Fruit fly (Drosophila melanogaster) whole organism, prepupa: ENCODE measurements around the gene ben.

Experiments
- Blimp-1 ChIP-seq: fragments of 200-800 bp; sonication (Bioruptor generic); optimal IDR thresholded peaks from 3 replicates; lab custom pipeline; 2017; ENCODE audit warnings: missing biosample characterization, missing genetic modification characterization, mild to moderate bottlenecking, moderate library complexity, missing genetic modification reagents
- CG11294 ChIP-seq: fragments of 200-800 bp; sonication (Bioruptor generic); IDR thresholded peaks from 2 replicates; pipeline ENCODE4 v1.3.6; 2022; ENCODE audit warnings: missing biosample characterization, missing genetic modification characterization
- CG11762 ChIP-seq: fragments of 200-800 bp; sonication (Bioruptor generic); optimal IDR thresholded peaks from 3 replicates; lab custom pipeline; 2016; ENCODE audit warnings: missing biosample characterization, missing genetic modification characterization; ENCODE audit not compliant: insufficient read depth
- CG11902 ChIP-seq: fragments of 200-800 bp; sonication (Bioruptor generic); optimal IDR thresholded peaks from 3 replicates; lab custom pipeline; 2016; ENCODE audit warnings: missing biosample characterization, missing genetic modification characterization
- CG15336 ChIP-seq: fragments of 200-800 bp; sonication (Bioruptor generic); IDR thresholded peaks from 2 replicates; pipeline ENCODE4 v1.3.6; 2022; ENCODE audit warnings: missing biosample characterization, missing genetic modification characterization
- CG1621 ChIP-seq: fragments of 200-800 bp; sonication (Bioruptor generic); optimal IDR thresholded peaks from 3 replicates; lab custom pipeline; 2018; ENCODE audit warnings: missing biosample characterization, mild to moderate bottlenecking, missing genetic modification characterization
- CG16779 ChIP-seq: fragments of 200-800 bp; sonication (Bioruptor generic); optimal IDR thresholded peaks from 3 replicates; lab custom pipeline; 2017; ENCODE audit warnings: missing biosample characterization, mild to moderate bottlenecking, missing genetic modification characterization
- CG3919 ChIP-seq: fragments of 200-800 bp; sonication (Bioruptor generic); optimal IDR thresholded peaks from 3 replicates; lab custom pipeline; 2016; ENCODE audit warnings: missing biosample characterization, missing genetic modification characterization
- CG6163 ChIP-seq: fragments of 200-800 bp; sonication (Bioruptor generic); IDR thresholded peaks from 3 replicates; pipeline ENCODE4 v1.3.6; 2022; ENCODE audit warnings: missing biosample characterization, missing genetic modification characterization
- CG6276 ChIP-seq: fragments of 200-800 bp; sonication (Bioruptor generic); optimal IDR thresholded peaks from 2 replicates; lab custom pipeline; 2017; ENCODE audit warnings: missing biosample characterization, mild to moderate bottlenecking, missing genetic modification characterization
- CG6808 ChIP-seq: fragments of 200-800 bp; sonication (Bioruptor generic); optimal IDR thresholded peaks from 3 replicates; lab custom pipeline; 2017; ENCODE audit warnings: missing biosample characterization, missing genetic modification characterization, mild to moderate bottlenecking, moderate library complexity, missing genetic modification reagents
- CG6854 ChIP-seq: fragments of 200-800 bp; sonication (Bioruptor generic); optimal IDR thresholded peaks from 2 replicates; lab custom pipeline; 2017; ENCODE audit warnings: missing biosample characterization, mild to moderate bottlenecking, missing genetic modification characterization
- CG7368 ChIP-seq: fragments of 200-800 bp; sonication (Bioruptor generic); optimal IDR thresholded peaks from 3 replicates; lab custom pipeline; 2016; ENCODE audit warnings: missing biosample characterization, missing genetic modification characterization
- CG8119 ChIP-seq: fragments of 200-800 bp; sonication (Bioruptor generic); IDR thresholded peaks from 3 replicates; pipeline ENCODE4 v1.3.6; 2022; ENCODE audit warnings: missing biosample characterization, missing genetic modification characterization
- CG8319 ChIP-seq: fragments of 200-800 bp; sonication (Bioruptor generic); optimal IDR thresholded peaks from 3 replicates; lab custom pipeline; 2016; ENCODE audit warnings: missing biosample characterization, missing genetic modification characterization
- CG8632 ChIP-seq: fragments of 200-800 bp; sonication (Bioruptor generic); optimal IDR thresholded peaks from 3 replicates; lab custom pipeline; 2016; ENCODE audit warnings: missing biosample characterization, missing genetic modification characterization
- CG9139 ChIP-seq: fragments of 200-800 bp; sonication (Bioruptor generic); optimal IDR thresholded peaks from 3 replicates; lab custom pipeline; 2017; ENCODE audit warnings: missing biosample characterization, mild to moderate bottlenecking, missing genetic modification characterization
- Eip78C ChIP-seq: fragments of 200-800 bp; sonication (Bioruptor generic); peaks from one replicate; lab custom pipeline; 2016; ENCODE audit warnings: missing biosample characterization, missing genetic modification characterization
- Eip93F ChIP-seq: fragments of 200-800 bp; sonication (Bioruptor generic); optimal IDR thresholded peaks from 2 replicates; lab custom pipeline; 2016; ENCODE audit warnings: missing biosample characterization, mild to moderate bottlenecking, missing genetic modification characterization
- Ets21C ChIP-seq: fragments of 200-800 bp; sonication (Bioruptor generic); optimal IDR thresholded peaks from 3 replicates; lab custom pipeline; 2016; ENCODE audit warnings: missing biosample characterization, missing genetic modification characterization
- Ets96B ChIP-seq: fragments of 200-800 bp; optimal IDR thresholded peaks from 2 replicates; lab custom pipeline; 2019; ENCODE audit warnings: missing biosample characterization, mild to moderate bottlenecking, missing genetic modification characterization, moderate library complexity
- Gug ChIP-seq: fragments of 200-800 bp; sonication (Bioruptor generic); IDR thresholded peaks from 2 replicates; pipeline ENCODE4 v1.3.6; 2022; ENCODE audit warnings: missing biosample characterization, missing genetic modification characterization
- Hr38 ChIP-seq: sonication (Bioruptor generic); optimal IDR thresholded peaks from 2 replicates; lab custom pipeline; 2016; ENCODE audit warnings: missing biosample characterization, missing genetic modification characterization
- Hr39 ChIP-seq: fragments of 200-800 bp; sonication (Bioruptor generic); optimal IDR thresholded peaks from 2 replicates; lab custom pipeline; 2016; ENCODE audit warnings: missing biosample characterization, missing genetic modification characterization
- Hr4 ChIP-seq: fragments of 200-800 bp; sonication (Bioruptor generic); optimal IDR thresholded peaks from 3 replicates; lab custom pipeline; 2016; ENCODE audit warnings: missing biosample characterization, missing genetic modification characterization
- Met ChIP-seq: fragments of 200-800 bp; sonication (Bioruptor generic); optimal IDR thresholded peaks from 3 replicates; lab custom pipeline; 2016; ENCODE audit warnings: missing biosample characterization, missing genetic modification characterization
- OdsH ChIP-seq: fragments of 200-800 bp; sonication (Bioruptor generic); optimal IDR thresholded peaks from 3 replicates; lab custom pipeline; 2016; ENCODE audit warnings: missing biosample characterization, missing genetic modification characterization
- Smox ChIP-seq: fragments of 200-800 bp; sonication (Bioruptor generic); optimal IDR thresholded peaks from 3 replicates; lab custom pipeline; 2016; ENCODE audit warnings: missing biosample characterization, missing genetic modification characterization
- Sox102F ChIP-seq: fragments of 200-800 bp; sonication (Bioruptor generic); optimal IDR thresholded peaks from 2 replicates; lab custom pipeline; 2016; ENCODE audit warnings: missing biosample characterization, mild to moderate bottlenecking, missing genetic modification characterization
- Sox14 ChIP-seq: fragments of 200-800 bp; sonication (Bioruptor generic); optimal IDR thresholded peaks from 3 replicates; lab custom pipeline; 2016; ENCODE audit warnings: missing biosample characterization, missing genetic modification characterization
- Sox15 ChIP-seq: fragments of 200-800 bp; sonication (Bioruptor generic); optimal IDR thresholded peaks from 3 replicates; lab custom pipeline; 2016; ENCODE audit warnings: missing biosample characterization, missing genetic modification characterization
- achi ChIP-seq: fragments of 200-800 bp; sonication (Bioruptor generic); optimal IDR thresholded peaks from 3 replicates; lab custom pipeline; 2016; ENCODE audit warnings: missing biosample characterization, missing genetic modification characterization
- dac ChIP-seq: fragments of 200-800 bp; sonication (Bioruptor generic); optimal IDR thresholded peaks from 2 replicates; lab custom pipeline; 2017; ENCODE audit warnings: missing biosample characterization, mild to moderate bottlenecking, missing genetic modification characterization
- dsx ChIP-seq: fragments of 200-800 bp; optimal IDR thresholded peaks from 3 replicates; lab custom pipeline; 2019; ENCODE audit warnings: missing biosample characterization, mild to moderate bottlenecking, missing genetic modification characterization, moderate library complexity; ENCODE audit not compliant: poor library complexity, severe bottlenecking
- eg ChIP-seq: fragments of 200-800 bp; sonication (Bioruptor generic); IDR thresholded peaks from 3 replicates; pipeline ENCODE4 v1.3.6; 2022; ENCODE audit warnings: missing biosample characterization, missing genetic modification characterization
- fd59A ChIP-seq: fragments of 200-800 bp; sonication (Bioruptor generic); optimal IDR thresholded peaks from 2 replicates; lab custom pipeline; 2017; ENCODE audit warnings: missing biosample characterization, mild to moderate bottlenecking, missing genetic modification characterization, missing genetic modification reagents
- fd85E ChIP-seq: fragments of 200-800 bp; sonication (Bioruptor generic); optimal IDR thresholded peaks from 3 replicates; lab custom pipeline; 2016; ENCODE audit warnings: missing biosample characterization, missing genetic modification characterization
- fkh ChIP-seq: fragments of 200-800 bp; sonication (Bioruptor generic); optimal IDR thresholded peaks from 3 replicates; lab custom pipeline; 2017; ENCODE audit warnings: missing biosample characterization, mild to moderate bottlenecking, missing genetic modification characterization, moderate library complexity
- lz ChIP-seq: fragments of 200-800 bp; sonication (Bioruptor generic); optimal IDR thresholded peaks from 3 replicates; lab custom pipeline; 2016; ENCODE audit warnings: missing biosample characterization, missing genetic modification characterization
- net ChIP-seq: fragments of 200-800 bp; sonication (Bioruptor generic); optimal IDR thresholded peaks from 3 replicates; lab custom pipeline; 2016; ENCODE audit warnings: missing biosample characterization, missing genetic modification characterization
- pdm3 ChIP-seq: fragments of 200-800 bp; sonication (Bioruptor generic); optimal IDR thresholded peaks from 3 replicates; lab custom pipeline; 2016; ENCODE audit warnings: missing biosample characterization, missing genetic modification characterization
- ss ChIP-seq, 2 experiments: fragments of 200-800 bp; sonication (Bioruptor generic); optimal IDR thresholded peaks; 2 replicates in 1 of 2; 3 replicates in 1 of 2; lab custom pipeline; 2017 to 2018; ENCODE audit warnings: mild to moderate bottlenecking in 2 of 2, missing biosample characterization in 2 of 2, missing genetic modification characterization in 2 of 2, moderate library complexity in 1 of 2
- svp ChIP-seq: fragments of 200-800 bp; sonication (Bioruptor generic); peaks from one replicate; lab custom pipeline; 2016; ENCODE audit warnings: missing biosample characterization, missing genetic modification characterization
- topi ChIP-seq: fragments of 200-800 bp; sonication (Bioruptor generic); optimal IDR thresholded peaks from 3 replicates; lab custom pipeline; 2016; ENCODE audit warnings: missing biosample characterization, missing genetic modification characterization
- vri ChIP-seq: fragments of 200-800 bp; sonication (Bioruptor generic); optimal IDR thresholded peaks from 3 replicates; lab custom pipeline; 2016; ENCODE audit warnings: missing biosample characterization, mild to moderate bottlenecking, missing genetic modification characterization

Gene ben

DNA sequence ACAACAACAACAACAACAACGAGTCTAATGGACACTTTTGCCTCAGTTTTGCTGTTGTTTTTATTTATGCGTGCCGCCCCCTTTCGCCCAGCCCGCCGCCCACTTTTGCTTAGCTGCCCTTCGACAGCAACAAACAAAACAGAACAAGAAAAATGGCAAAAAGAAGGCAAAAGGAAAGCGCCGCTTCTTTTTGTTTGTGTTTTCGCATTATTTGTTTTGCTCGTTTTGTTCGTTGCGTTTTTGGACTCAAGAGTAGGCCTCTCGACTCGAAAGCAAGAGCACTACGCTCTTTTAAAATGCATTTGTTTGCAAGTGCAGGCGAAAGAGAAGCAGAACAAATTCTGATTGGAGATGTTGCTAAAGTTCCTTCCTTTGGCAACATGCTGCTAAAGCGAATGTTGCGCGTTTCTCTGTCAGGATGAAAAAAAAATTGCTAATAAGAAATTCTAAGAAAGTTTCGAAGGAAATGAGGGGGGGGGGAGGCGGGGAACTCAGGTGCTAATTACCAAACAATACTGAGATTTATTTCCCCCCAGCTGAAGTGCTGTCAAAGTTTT is 2.9 kb upstream of the ben start (continued):
- TF ChIP-seq Eip78C (GFP tag; lab: Kevin White, UChicago): peak; percentile 13
- TF ChIP-seq lz: no peak
- peak; percentile 69 for TF ChIP-seq CG7368 (GFP tag; lab: Kevin White, UChicago)
- TF ChIP-seq CG8632 (GFP tag; lab: Kevin White, UChicago): peak; percentile 43
- TF ChIP-seq eg (GFP tag; lab: Robert Waterston, UW): peak; percentile 90
- peak; percentile 27 for TF ChIP-seq Sox102F (GFP tag; lab: Kevin White, UChicago)
- TF ChIP-seq topi (GFP tag; lab: Kevin White, UChicago): peak; percentile 4
- peak; percentile 51 for TF ChIP-seq CG3919
- peak; percentile 87 for TF ChIP-seq CG1621 (tag; lab: Kevin White, UChicago)
- peak; percentile 80 for TF ChIP-seq CG6276 (GFP tag; lab: Kevin White, UChicago)
- no peak for TF ChIP-seq Hr38 (GFP tag; lab: Kevin White, UChicago)
- no peak for TF ChIP-seq OdsH (GFP tag; lab: Kevin White, UChicago)
- no peak for TF ChIP-seq Hr4 (GFP tag; lab: Kevin White, UChicago)
- TF ChIP-seq CG11762: peak; percentile 15
- TF ChIP-seq svp: peak; percentile 39
- TF ChIP-seq dac: peak; percentile 18
- TF ChIP-seq achi (GFP tag; lab: Kevin White, UChicago): peak; percentile 53
- TF ChIP-seq CG8319 (GFP tag; lab: Kevin White, UChicago): no peak
- TF ChIP-seq Met (GFP tag; lab: Kevin White, UChicago): peak; percentile 16
- TF ChIP-seq net: peak; percentile 68
- peak; percentile 39 for TF ChIP-seq vri (GFP tag; lab: Kevin White, UChicago)
- peak; percentile 80 for TF ChIP-seq CG8119 (GFP tag; lab: Robert Waterston, UW)
- no peak for TF ChIP-seq fkh
- TF ChIP-seq CG6163 (GFP tag; lab: Robert Waterston, UW): peak; percentile 95
- no peak for TF ChIP-seq Hr39
- TF ChIP-seq CG15336 (GFP tag; lab: Robert Waterston, UW): peak; percentile 62
- peak; percentile 55 for TF ChIP-seq fd59A (GFP tag; lab: Kevin White, UChicago)
- TF ChIP-seq CG6808 (GFP tag; lab: Kevin White, UChicago): peak; percentile 87
- no peak for TF ChIP-seq CG11902 (GFP tag; lab: Kevin White, UChicago)
- peak; percentile 82 for TF ChIP-seq CG6854 (GFP tag; lab: Kevin White, UChicago)
- TF ChIP-seq pdm3 (GFP tag; lab: Kevin White, UChicago): peak; percentile 20
- no peak for TF ChIP-seq fd85E (GFP tag; lab: Kevin White, UChicago)
- no peak for TF ChIP-seq Smox (GFP tag; lab: Kevin White, UChicago)
- TF ChIP-seq Gug (GFP tag; lab: Robert Waterston, UW): peak; percentile 31; the same call in 1 of the 2 replicates
- TF ChIP-seq, all 60 proteins: peak for 39

DNA sequence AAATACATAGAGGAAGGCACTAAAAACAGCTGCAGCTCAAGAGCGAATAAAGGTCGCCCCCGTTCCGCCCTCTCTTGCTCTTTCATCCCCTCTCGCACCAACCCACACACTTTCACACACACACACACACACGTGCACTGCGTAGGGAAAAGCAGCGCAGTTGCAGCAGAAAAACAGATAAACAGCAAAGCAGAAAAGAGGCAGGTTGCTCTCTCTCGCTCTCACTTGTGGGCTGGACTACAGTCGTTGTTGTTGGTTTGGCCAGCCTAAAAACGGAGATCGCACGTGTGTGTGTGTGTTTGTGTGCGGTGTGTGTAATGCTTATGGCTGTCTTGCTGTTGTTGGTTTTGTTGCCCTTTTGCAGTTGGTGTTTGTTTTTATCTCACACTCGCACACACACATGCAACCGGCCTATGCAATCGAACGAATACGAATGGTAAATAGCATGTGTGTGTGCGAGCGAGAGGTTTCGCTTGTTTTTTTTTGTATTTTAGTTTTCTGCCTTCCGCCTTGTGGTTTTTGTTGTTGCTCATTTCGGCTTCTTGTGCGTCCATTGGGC is 1.3 kb upstream of the ben start:
- TF ChIP-seq OdsH (GFP tag; lab: Kevin White, UChicago) (peak; percentile 30), CG1621 (tag; lab: Kevin White, UChicago) (peak; percentile 72), lz (no peak), fkh (peak; percentile 89), Sox15 (GFP tag; lab: Kevin White, UChicago) (no peak), pdm3 (GFP tag; lab: Kevin White, UChicago) (peak; percentile 37), Eip93F (GFP tag; lab: Kevin White, UChicago) (no peak), Ets21C (GFP tag; lab: Kevin White, UChicago) (no peak), Ets96B (peak; percentile 63), CG8319 (GFP tag; lab: Kevin White, UChicago) (peak; percentile 10), vri (GFP tag; lab: Kevin White, UChicago) (peak; percentile 58), Eip78C (GFP tag; lab: Kevin White, UChicago) (peak; percentile 84), CG3919 (peak; percentile 59), Hr38 (GFP tag; lab: Kevin White, UChicago) (no peak), CG11902 (GFP tag; lab: Kevin White, UChicago) (no peak), dsx (GFP tag; lab: Kevin White, UChicago) (peak; percentile 19), CG6854 (GFP tag; lab: Kevin White, UChicago) (peak; percentile 22), Sox14 (peak; percentile 52), Met (GFP tag; lab: Kevin White, UChicago) (peak; percentile 17), CG6276 (GFP tag; lab: Kevin White, UChicago) (peak; percentile 76), topi (GFP tag; lab: Kevin White, UChicago) (peak; percentile 11), CG9139 (GFP tag; lab: Kevin White, UChicago) (peak; percentile 70), Blimp-1 (GFP tag; lab: Kevin White, UChicago) (peak; percentile 25), net (peak; percentile 58), ss (GFP tag; optimal IDR thresholded peaks at IDR 0.05; lab: Kevin White, UChicago) (peak; percentile 87 to 92), CG16779 (peak; percentile 58), CG15336 (GFP tag; lab: Robert Waterston, UW) (peak; percentile 63), CG11762 (peak; percentile 53), CG8119 (GFP tag; lab: Robert Waterston, UW) (peak; percentile 75), CG11294 (no peak), CG8632 (GFP tag; lab: Kevin White, UChicago) (peak; percentile 20)
